Worm (Caenorhabditis elegans) whole organism, early embryonic: Measurements from ENCODE around the gene ZK1067.3.
A peak's percentile ranks its signal among the peaks of the same experiment; 100 is the strongest.

Source experiments
- B0310.2 ChIP-seq: sonication (generic microtip); optimal IDR thresholded peaks from 2 replicates; lab custom pipeline; 2016; ENCODE audit warnings: mild to moderate bottlenecking, missing genetic modification characterization, missing compliant biosample characterization
- F13C5.2 ChIP-seq: sonication (generic microtip); optimal IDR thresholded peaks from 2 replicates; lab custom pipeline; 2017; ENCODE audit warnings: mild to moderate bottlenecking, missing genetic modification characterization, inconsistent platforms, missing compliant biosample characterization
- aly-1 ChIP-seq: sonication (generic microtip); optimal IDR thresholded peaks from 2 replicates; lab custom pipeline; 2016; ENCODE audit warnings: missing genetic modification characterization, missing compliant biosample characterization
- ama-1 ChIP-seq: fragments of 150-350 bp; optimal IDR thresholded peaks from 2 replicates; lab custom pipeline; 2014
- ceh-13 ChIP-seq: fragments of 200-800 bp; sonication (Bioruptor generic); optimal IDR thresholded peaks from 2 replicates; lab custom pipeline; 2018; ENCODE audit warnings: mild to moderate bottlenecking, missing genetic modification characterization, missing compliant biosample characterization
- ceh-36 ChIP-seq: sonication (generic microtip); optimal IDR thresholded peaks from 2 replicates; lab custom pipeline; 2016; ENCODE audit warnings: missing genetic modification characterization, inconsistent platforms, missing compliant biosample characterization
- ets-7 ChIP-seq: sonication (generic microtip); optimal IDR thresholded peaks from 2 replicates; lab custom pipeline; 2016; ENCODE audit warnings: missing genotype, missing genetic modification characterization, missing compliant biosample characterization
- flt-1 ChIP-seq: fragments of 200-800 bp; sonication (Bioruptor generic); IDR thresholded peaks from 2 replicates; pipeline ENCODE4 v1.3.6; 2022; ENCODE audit warnings: missing genetic modification characterization, missing compliant biosample characterization
- hmbx-1 ChIP-seq: sonication (generic microtip); optimal IDR thresholded peaks from 2 replicates; lab custom pipeline; 2016; ENCODE audit warnings: mild to moderate bottlenecking, missing genetic modification characterization, missing compliant biosample characterization
- hmg-4 ChIP-seq: fragments of 200-800 bp; sonication (Bioruptor generic); optimal IDR thresholded peaks from 2 replicates; lab custom pipeline; 2018; ENCODE audit warnings: mild to moderate bottlenecking, missing genetic modification characterization, missing compliant biosample characterization
- hnd-1 ChIP-seq: sonication (generic microtip); optimal IDR thresholded peaks from 2 replicates; lab custom pipeline; 2016; ENCODE audit warnings: missing genetic modification characterization, missing compliant biosample characterization
- pes-1 ChIP-seq: fragments of 200-800 bp; sonication (Bioruptor generic); IDR thresholded peaks from 2 replicates; pipeline ENCODE4 v1.3.6; 2022; ENCODE audit warnings: missing genetic modification reagents, missing genetic modification characterization, missing compliant biosample characterization
- scrt-1 ChIP-seq: fragments of 200-800 bp; sonication (Bioruptor generic); IDR thresholded peaks from 2 replicates; pipeline ENCODE4 v1.3.6; 2022; ENCODE audit warnings: missing genetic modification characterization, missing compliant biosample characterization
- sea-1 ChIP-seq: fragments of 200-800 bp; sonication (Bioruptor generic); conservative IDR thresholded peaks from 2 replicates; pipeline ENCODE4 v1.3.6; 2022; ENCODE audit warnings: missing genetic modification characterization, missing compliant biosample characterization
- tbx-11 ChIP-seq: fragments of 200-800 bp; sonication (Bioruptor generic); IDR thresholded peaks from 2 replicates; pipeline ENCODE4 v1.3.6; 2022; ENCODE audit warnings: missing genetic modification characterization, missing compliant biosample characterization
- tbx-37 ChIP-seq: fragments of 200-800 bp; sonication (Bioruptor generic); conservative IDR thresholded peaks from 2 replicates; pipeline ENCODE4 v1.3.6; 2022; ENCODE audit warnings: missing genetic modification reagents, missing genetic modification characterization, missing compliant biosample characterization
- tra-4 ChIP-seq: sonication (generic microtip); optimal IDR thresholded peaks from 2 replicates; lab custom pipeline; 2017; ENCODE audit warnings: missing genetic modification characterization, missing compliant biosample characterization

Gene ZK1067.3

ce11 chrII:9237719-9238118 is 14.7 kb downstream of the ZK1067.3 start:
- no peak for TF ChIP-seq flt-1 (GFP tag; lab: Robert Waterston, UW)
- no peak for TF ChIP-seq tra-4
- TF ChIP-seq F13C5.2, result no peak
- no peak for TF ChIP-seq tbx-11 (GFP tag; lab: Robert Waterston, UW)
- TF ChIP-seq sea-1, result no peak
- no peak for TF ChIP-seq hmbx-1 (tag; lab: Kevin White, UChicago)
- TF ChIP-seq ceh-36 (tag; lab: Kevin White, UChicago), result no peak
- TF ChIP-seq ets-7, result no peak
- TF ChIP-seq ama-1 (lab: Kevin White, UChicago), result no peak
- no peak for TF ChIP-seq hmg-4
- no peak for TF ChIP-seq hnd-1 (tag; lab: Kevin White, UChicago)
- no peak for TF ChIP-seq scrt-1 (GFP tag; lab: Robert Waterston, UW)

ce11 chrII:9241610-9242009 is 18.5 kb downstream of the ZK1067.3 start:
- TF ChIP-seq ceh-36 (tag; lab: Kevin White, UChicago) (no peak), tbx-11 (GFP tag; lab: Robert Waterston, UW) (no peak), sea-1 (no peak), hmg-4 (no peak), hnd-1 (tag; lab: Kevin White, UChicago) (no peak), aly-1 (no peak), hmbx-1 (tag; lab: Kevin White, UChicago) (no peak), flt-1 (GFP tag; lab: Robert Waterston, UW) (no peak), F13C5.2 (no peak), tbx-37 (GFP tag; lab: Robert Waterston, UW) (no peak), scrt-1 (GFP tag; lab: Robert Waterston, UW) (no peak)

- TF ChIP-seq ceh-36 (tag; lab: Kevin White, UChicago) (no peak), B0310.2 (tag; lab: Kevin White, UChicago) (no peak), F13C5.2 (peak; percentile 23), aly-1 (no peak), hnd-1 (tag; lab: Kevin White, UChicago) (no peak)
Measured at ce11 chrII:9242804-9243203, 19.7 kb downstream of the ZK1067.3 start.

- TF ChIP-seq B0310.2 (tag; lab: Kevin White, UChicago), result no peak
- TF ChIP-seq tbx-37 (GFP tag; lab: Robert Waterston, UW), result no peak
- no peak for TF ChIP-seq ama-1 (lab: Kevin White, UChicago)
- no peak for TF ChIP-seq sea-1
- no peak for TF ChIP-seq F13C5.2
- no peak for TF ChIP-seq scrt-1 (GFP tag; lab: Robert Waterston, UW)
- no peak for TF ChIP-seq ceh-36 (tag; lab: Kevin White, UChicago)
- no peak for TF ChIP-seq ceh-13 (GFP tag; lab: Kevin White, UChicago)
- TF ChIP-seq hnd-1 (tag; lab: Kevin White, UChicago), result no peak
- no peak for TF ChIP-seq pes-1 (GFP tag; lab: Robert Waterston, UW)
- no peak for TF ChIP-seq hmg-4
- TF ChIP-seq tbx-11 (GFP tag; lab: Robert Waterston, UW), result no peak
- TF ChIP-seq flt-1 (GFP tag; lab: Robert Waterston, UW), result no peak
- TF ChIP-seq ets-7, result no peak
Measured at ce11 chrII:9246648-9247047, 23.6 kb downstream of the ZK1067.3 start, which contains the start of gene T26C5.5. T26C5.5 (minus strand) TSS chrII:9246748.

- no peak for TF ChIP-seq ceh-13 (GFP tag; lab: Kevin White, UChicago)
- no peak for TF ChIP-seq ceh-36 (tag; lab: Kevin White, UChicago)
- TF ChIP-seq pes-1 (GFP tag; lab: Robert Waterston, UW), result no peak
- TF ChIP-seq B0310.2 (tag; lab: Kevin White, UChicago), result no peak
- TF ChIP-seq flt-1 (GFP tag; lab: Robert Waterston, UW), result no peak
- TF ChIP-seq ets-7, result no peak
- no peak for TF ChIP-seq scrt-1 (GFP tag; lab: Robert Waterston, UW)
- TF ChIP-seq hmbx-1 (tag; lab: Kevin White, UChicago), result no peak
- no peak for TF ChIP-seq tra-4
- no peak for TF ChIP-seq ama-1 (lab: Kevin White, UChicago)
- no peak for TF ChIP-seq hmg-4
- no peak for TF ChIP-seq aly-1
- TF ChIP-seq F13C5.2, result no peak
Measured at ce11 chrII:9250422-9250821, 27.4 kb downstream of the ZK1067.3 start, which contains the start of gene T26C5.4. T26C5.4 (minus strand) TSS chrII:9250522.

- TF ChIP-seq ama-1 (lab: Kevin White, UChicago), result no peak
- no peak for TF ChIP-seq F13C5.2
- no peak for TF ChIP-seq ceh-13 (GFP tag; lab: Kevin White, UChicago)
- TF ChIP-seq hnd-1 (tag; lab: Kevin White, UChicago), result no peak
- TF ChIP-seq hmg-4, result no peak
- TF ChIP-seq tbx-37 (GFP tag; lab: Robert Waterston, UW), result no peak
Measured at ce11 chrII:9251529-9251928, 28.5 kb downstream of the ZK1067.3 start.

ce11 chrII:9254187-9254586 is 31.1 kb downstream of the ZK1067.3 start, which contains the start of gene nlp-82:
nlp-82 (minus strand) TSS chrII:9254287.
- TF ChIP-seq ama-1 (lab: Kevin White, UChicago), result no peak
- no peak for TF ChIP-seq hnd-1 (tag; lab: Kevin White, UChicago)
- TF ChIP-seq aly-1, result no peak
- TF ChIP-seq flt-1 (GFP tag; lab: Robert Waterston, UW), result no peak
- no peak for TF ChIP-seq F13C5.2
- TF ChIP-seq pes-1 (GFP tag; lab: Robert Waterston, UW), result no peak
- no peak for TF ChIP-seq ets-7
- TF ChIP-seq tbx-11 (GFP tag; lab: Robert Waterston, UW), result no peak
- TF ChIP-seq B0310.2 (tag; lab: Kevin White, UChicago), result no peak

- TF ChIP-seq hmg-4, result peak; percentile 35
- no peak for TF ChIP-seq hnd-1 (tag; lab: Kevin White, UChicago)
- TF ChIP-seq tbx-37 (GFP tag; lab: Robert Waterston, UW), result no peak
- TF ChIP-seq B0310.2 (tag; lab: Kevin White, UChicago), result peak; percentile 51
- TF ChIP-seq ama-1 (lab: Kevin White, UChicago), result peak; percentile 80
Measured at ce11 chrII:9258034-9258556, 35.0 kb downstream of the ZK1067.3 start.
